Worm (Caenorhabditis elegans) whole organism, young adult: Measurements from ENCODE around the gene F52E4.5.

ENCODE experiments used
- B0019.2 ChIP-seq: fragments of 200-800 bp; sonication (Bioruptor generic); conservative IDR thresholded peaks from 2 replicates; pipeline ENCODE4 v1.3.6; 2022; ENCODE audit warnings: missing genetic modification reagents, missing genetic modification characterization, missing compliant biosample characterization
- C06A6.2 ChIP-seq: fragments of 200-800 bp; sonication (Bioruptor generic); conservative IDR thresholded peaks from 2 replicates; pipeline ENCODE4 v1.3.6; 2022; ENCODE audit warnings: missing genetic modification characterization, missing compliant biosample characterization
- C17E4.6 ChIP-seq: fragments of 200-800 bp; sonication (Bioruptor generic); IDR thresholded peaks from 2 replicates; pipeline ENCODE4 v1.3.6; 2022; ENCODE audit warnings: missing genetic modification reagents, missing genetic modification characterization, missing compliant biosample characterization
- F10E7.11 ChIP-seq: sonication (generic microtip); optimal IDR thresholded peaks from 2 replicates; lab custom pipeline; 2017; ENCODE audit warnings: mild to moderate bottlenecking, missing genetic modification characterization, moderate library complexity, missing compliant biosample characterization
- F33H1.4 ChIP-seq: fragments of 200-800 bp; sonication (Bioruptor generic); IDR thresholded peaks from 2 replicates; pipeline ENCODE4 v1.3.6; 2022; ENCODE audit warnings: missing genetic modification reagents, missing genetic modification characterization, missing compliant biosample characterization
- F37B4.10 ChIP-seq: fragments of 200-800 bp; sonication (Bioruptor generic); IDR thresholded peaks from 2 replicates; pipeline ENCODE4 v1.3.6; 2022; ENCODE audit warnings: missing genetic modification characterization, missing compliant biosample characterization
- F39B2.1 ChIP-seq: fragments of 200-800 bp; sonication (Bioruptor generic); IDR thresholded peaks from 2 replicates; pipeline ENCODE4 v1.3.6; 2022; ENCODE audit warnings: missing genetic modification reagents, missing genetic modification characterization, missing compliant biosample characterization
- F57A8.1 ChIP-seq: fragments of 200-800 bp; sonication (Bioruptor generic); optimal IDR thresholded peaks from 2 replicates; lab custom pipeline; 2018; ENCODE audit warnings: mild to moderate bottlenecking, missing genetic modification characterization, moderate library complexity, missing compliant biosample characterization
- K11D2.4 ChIP-seq: fragments of 200-800 bp; sonication (Bioruptor generic); IDR thresholded peaks from 2 replicates; pipeline ENCODE4 v1.3.6; 2022; ENCODE audit warnings: missing genetic modification reagents, missing genetic modification characterization, missing compliant biosample characterization
- T07F8.4 ChIP-seq: sonication (generic microtip); optimal IDR thresholded peaks from 2 replicates; lab custom pipeline; 2016; ENCODE audit warnings: mild to moderate bottlenecking, missing genetic modification characterization, moderate library complexity, missing compliant biosample characterization
- Y79H2A.3 ChIP-seq: fragments of 200-800 bp; sonication (Bioruptor generic); conservative IDR thresholded peaks from 2 replicates; pipeline ENCODE4 v1.3.6; 2022; ENCODE audit warnings: missing genetic modification reagents, missing genetic modification characterization, missing compliant biosample characterization
- ZK185.1 ChIP-seq: sonication (generic microtip); optimal IDR thresholded peaks from 2 replicates; lab custom pipeline; 2016; ENCODE audit warnings: mild to moderate bottlenecking, missing genetic modification characterization, missing compliant biosample characterization; ENCODE audit not compliant: poor library complexity, severe bottlenecking
- athp-1 ChIP-seq: sonication (generic microtip); optimal IDR thresholded peaks from 2 replicates; lab custom pipeline; 2017; ENCODE audit warnings: mild to moderate bottlenecking, missing genetic modification characterization, missing compliant biosample characterization
- attf-3 ChIP-seq: fragments of 200-800 bp; sonication (Bioruptor generic); conservative IDR thresholded peaks from 2 replicates; pipeline ENCODE4 v1.3.6; 2022; ENCODE audit warnings: missing genetic modification reagents, missing genetic modification characterization, missing compliant biosample characterization
- attf-5 ChIP-seq: fragments of 200-800 bp; sonication (Bioruptor generic); optimal IDR thresholded peaks from 2 replicates; lab custom pipeline; 2018; ENCODE audit warnings: mild to moderate bottlenecking, missing genetic modification characterization, missing compliant biosample characterization
- attf-6 ChIP-seq: fragments of 200-800 bp; sonication (Bioruptor generic); IDR thresholded peaks from 2 replicates; pipeline ENCODE4 v1.3.6; 2022; ENCODE audit warnings: missing genetic modification reagents, missing genetic modification characterization, missing compliant biosample characterization
- bed-1 ChIP-seq: fragments of 200-800 bp; sonication (Bioruptor generic); IDR thresholded peaks from 2 replicates; pipeline ENCODE4 v1.3.6; 2022; ENCODE audit warnings: missing genetic modification reagents, missing genetic modification characterization, missing compliant biosample characterization
- bed-2 ChIP-seq: fragments of 200-800 bp; sonication (Bioruptor generic); IDR thresholded peaks from 2 replicates; pipeline ENCODE4 v1.3.6; 2022; ENCODE audit warnings: missing genetic modification reagents, missing genetic modification characterization, missing compliant biosample characterization
- cebp-1 ChIP-seq, 2 experiments: fragments of 200-800 bp in 1 of 2; sonication (Bioruptor generic) in 1 of 2; sonication (generic microtip) in 1 of 2; IDR thresholded peaks in 1 of 2; optimal IDR thresholded peaks in 1 of 2; 2 replicates each; pipeline versions ENCODE4 v1.3.6 to Lab custom; 2017 to 2022; ENCODE audit warnings: missing compliant biosample characterization in 2 of 2, missing genetic modification characterization in 2 of 2, mild to moderate bottlenecking in 1 of 2, missing genetic modification reagents in 1 of 2, moderate library complexity in 1 of 2
- ceh-91 ChIP-seq: fragments of 200-800 bp; sonication (Bioruptor generic); IDR thresholded peaks from 2 replicates; pipeline ENCODE4 v1.3.6; 2022; ENCODE audit warnings: missing genetic modification reagents, missing genetic modification characterization, missing compliant biosample characterization
- die-1 ChIP-seq: sonication (generic microtip); optimal IDR thresholded peaks from 2 replicates; lab custom pipeline; 2016; ENCODE audit warnings: missing genotype, mild to moderate bottlenecking, missing genetic modification characterization, missing compliant biosample characterization
- egl-18 ChIP-seq: fragments of 200-800 bp; sonication (Bioruptor generic); IDR thresholded peaks from 2 replicates; pipeline ENCODE4 v1.3.6; 2022; ENCODE audit warnings: missing genetic modification reagents, missing genetic modification characterization, missing compliant biosample characterization
- egl-44 ChIP-seq: fragments of 200-800 bp; sonication (Bioruptor generic); IDR thresholded peaks from 2 replicates; pipeline ENCODE4 v1.3.6; 2022; ENCODE audit warnings: missing genetic modification reagents, missing genetic modification characterization, missing compliant biosample characterization
- egrh-3 ChIP-seq: fragments of 200-800 bp; sonication (Bioruptor generic); IDR thresholded peaks from 2 replicates; pipeline ENCODE4 v1.3.6; 2022; ENCODE audit warnings: missing genetic modification reagents, missing genetic modification characterization, missing compliant biosample characterization
- ekl-4 ChIP-seq: fragments of 200-800 bp; sonication (Bioruptor generic); IDR thresholded peaks from 2 replicates; pipeline ENCODE4 v1.3.6; 2022; ENCODE audit warnings: missing genetic modification reagents, missing genetic modification characterization, missing compliant biosample characterization
- hmg-20 ChIP-seq: fragments of 200-800 bp; sonication (Bioruptor generic); IDR thresholded peaks from 2 replicates; pipeline ENCODE4 v1.3.6; 2022; ENCODE audit warnings: missing genetic modification reagents, missing genetic modification characterization, missing compliant biosample characterization
- lag-1 ChIP-seq: fragments of 200-800 bp; sonication (Bioruptor generic); IDR thresholded peaks from 2 replicates; pipeline ENCODE4 v1.3.6; 2022; ENCODE audit warnings: missing genetic modification reagents, missing genetic modification characterization, missing compliant biosample characterization
- lin-26 ChIP-seq: fragments of 200-800 bp; sonication (Bioruptor generic); IDR thresholded peaks from 2 replicates; pipeline ENCODE4 v1.3.6; 2022; ENCODE audit warnings: missing genetic modification reagents, missing genetic modification characterization, missing compliant biosample characterization
- lin-35 ChIP-seq, 3 experiments: fragments of 150-350 bp in 2 of 3; sonication (generic microtip) in 1 of 3; optimal IDR thresholded peaks; 2 replicates each; lab custom pipeline; 2014 to 2018; ENCODE audit warnings: missing biosample characterization in 3 of 3, missing genetic modification characterization in 3 of 3, missing genetic modification reagents in 3 of 3
- lin-40 ChIP-seq: sonication (generic microtip); optimal IDR thresholded peaks from 2 replicates; lab custom pipeline; 2016; ENCODE audit warnings: missing genetic modification characterization, mild to moderate bottlenecking, missing compliant biosample characterization, missing genotype, missing genetic modification reagents
- lin-54 ChIP-seq: fragments of 200-800 bp; sonication (Bioruptor generic); optimal IDR thresholded peaks from 2 replicates; lab custom pipeline; 2018; ENCODE audit warnings: mild to moderate bottlenecking, missing genetic modification characterization, missing compliant biosample characterization
- lsl-1 ChIP-seq: fragments of 200-800 bp; sonication (Bioruptor generic); optimal IDR thresholded peaks from 2 replicates; lab custom pipeline; 2018; ENCODE audit warnings: mild to moderate bottlenecking, missing genetic modification characterization, moderate library complexity, missing compliant biosample characterization
- madf-10 ChIP-seq: sonication (generic microtip); optimal IDR thresholded peaks from 2 replicates; lab custom pipeline; 2016; ENCODE audit warnings: mild to moderate bottlenecking, missing genetic modification characterization, missing compliant biosample characterization
- mxl-1 ChIP-seq: sonication (generic microtip); optimal IDR thresholded peaks from 2 replicates; lab custom pipeline; 2016; ENCODE audit warnings: missing genetic modification characterization, missing compliant biosample characterization
- nfya-1 ChIP-seq: sonication (generic microtip); optimal IDR thresholded peaks from 2 replicates; lab custom pipeline; 2017; ENCODE audit warnings: antibody characterized with exemption, missing compliant biosample characterization, missing genetic modification characterization, borderline replicate concordance; ENCODE audit not compliant: insufficient read depth
- nfya-2 ChIP-seq: fragments of 200-800 bp; sonication (Bioruptor generic); IDR thresholded peaks from 2 replicates; pipeline ENCODE4 v1.3.6; 2022; ENCODE audit warnings: missing genetic modification reagents, missing genetic modification characterization, missing compliant biosample characterization
- nfyb-1 ChIP-seq: fragments of 200-800 bp; sonication (Bioruptor generic); IDR thresholded peaks from 2 replicates; pipeline ENCODE4 v1.3.6; 2022; ENCODE audit warnings: missing genetic modification reagents, missing genetic modification characterization, missing compliant biosample characterization
- nhr-27 ChIP-seq: fragments of 200-800 bp; sonication (Bioruptor generic); optimal IDR thresholded peaks from 2 replicates; lab custom pipeline; 2018; ENCODE audit warnings: mild to moderate bottlenecking, missing genetic modification characterization, moderate library complexity, missing compliant biosample characterization
- nhr-90 ChIP-seq: sonication (generic microtip); optimal IDR thresholded peaks from 2 replicates; lab custom pipeline; 2016; ENCODE audit warnings: missing genotype, mild to moderate bottlenecking, missing genetic modification characterization, missing compliant biosample characterization
- pbrm-1 ChIP-seq: fragments of 200-800 bp; sonication (Bioruptor generic); IDR thresholded peaks from 2 replicates; pipeline ENCODE4 v1.3.6; 2022; ENCODE audit warnings: missing genetic modification reagents, missing genetic modification characterization, missing compliant biosample characterization
- pha-4 ChIP-seq: fragments of 150-350 bp; sonication (generic microtip); optimal IDR thresholded peaks from 2 replicates; lab custom pipeline; 2014; ENCODE audit warnings: missing biosample characterization, missing genetic modification reagents, missing genetic modification characterization
- rec-8 ChIP-seq, 2 experiments: sonication (generic microtip); optimal IDR thresholded peaks; 2 replicates each; lab custom pipeline; 2016; ENCODE audit warnings: mild to moderate bottlenecking in 2 of 2, missing genetic modification characterization in 2 of 2, missing genetic modification reagents in 2 of 2, missing genotype in 2 of 2, missing biosample characterization in 1 of 2, missing compliant biosample characterization in 1 of 2, moderate library complexity in 1 of 2
- rpc-1 ChIP-seq, 2 experiments: fragments of 150-350 bp in 1 of 2; sonication (generic microtip) in 1 of 2; optimal IDR thresholded peaks; 2 replicates each; lab custom pipeline; 2014 to 2018; ENCODE audit warnings: missing biosample characterization in 1 of 2, missing genetic modification characterization in 1 of 2, missing genetic modification reagents in 1 of 2, missing genotype in 1 of 2
- snpc-1.1 ChIP-seq: sonication (generic microtip); optimal IDR thresholded peaks from 2 replicates; lab custom pipeline; 2017; ENCODE audit warnings: missing genetic modification characterization, mild to moderate bottlenecking, missing compliant biosample characterization, antibody characterized with exemption, moderate library complexity, missing genotype, missing genetic modification reagents; ENCODE audit not compliant: insufficient read depth
- unc-62 ChIP-seq: fragments of 150-350 bp; optimal IDR thresholded peaks from 2 replicates; lab custom pipeline; 2014; ENCODE audit warnings: missing biosample characterization, missing genetic modification reagents, missing genetic modification characterization
- zfh-2 ChIP-seq: fragments of 200-800 bp; sonication (Bioruptor generic); conservative IDR thresholded peaks from 2 replicates; pipeline ENCODE4 v1.3.6; 2022; ENCODE audit warnings: missing genetic modification reagents, missing genetic modification characterization, missing compliant biosample characterization
- ztf-22 ChIP-seq: fragments of 200-800 bp; sonication (Bioruptor generic); optimal IDR thresholded peaks from 2 replicates; lab custom pipeline; 2018; ENCODE audit warnings: mild to moderate bottlenecking, missing genetic modification characterization, moderate library complexity, missing compliant biosample characterization
- ztf-6 ChIP-seq: fragments of 200-800 bp; sonication (Bioruptor generic); IDR thresholded peaks from 2 replicates; pipeline ENCODE4 v1.3.6; 2022; ENCODE audit warnings: missing genetic modification reagents, missing genetic modification characterization, missing compliant biosample characterization

F52E4.5 gene

ce11 chrX:3106137-3106536 is 19.0 kb upstream of the F52E4.5 start, which contains the start of gene K10B3.5 (continued):
- TF ChIP-seq lsl-1 (no peak), athp-1 (no peak), rpc-1 (optimal IDR thresholded peaks at IDR 0.05; lab: Kevin White, UChicago) (no peak), rpc-1 (tag; optimal IDR thresholded peaks at IDR 0.05; lab: Kevin White, UChicago) (no peak), pha-4 (tag; lab: Kevin White, UChicago) (peak; percentile 44), zfh-2 (no peak), attf-3 (no peak), madf-10 (tag; lab: Kevin White, UChicago) (no peak), T07F8.4 (tag; lab: Kevin White, UChicago) (no peak), B0019.2 (GFP tag; lab: Robert Waterston, UW) (no peak), ztf-6 (no peak), egl-44 (GFP tag; lab: Robert Waterston, UW) (no peak), attf-5 (GFP tag; lab: Kevin White, UChicago) (peak; percentile 61), ZK185.1 (no peak), F10E7.11 (tag; lab: Kevin White, UChicago) (no peak), lag-1 (GFP tag; lab: Robert Waterston, UW) (no peak), C17E4.6 (no peak), F57A8.1 (GFP tag; lab: Kevin White, UChicago) (no peak), ceh-91 (no peak), F37B4.10 (no peak), lin-40 (tag; lab: Kevin White, UChicago) (peak; percentile 48), nhr-27 (tag; lab: Kevin White, UChicago) (no peak), lin-54 (no peak), F33H1.4 (no peak), hmg-20 (no peak), lin-26 (GFP tag; lab: Robert Waterston, UW) (no peak), ekl-4 (GFP tag; lab: Robert Waterston, UW) (no peak), snpc-1.1 (tag; lab: Kevin White, UChicago) (no peak), bed-2 (GFP tag; lab: Robert Waterston, UW) (no peak), bed-1 (GFP tag; lab: Robert Waterston, UW) (no peak), nfyb-1 (GFP tag; lab: Robert Waterston, UW) (no peak), Y79H2A.3 (GFP tag; lab: Robert Waterston, UW) (no peak), nhr-90 (tag; lab: Kevin White, UChicago) (no peak), pbrm-1 (GFP tag; lab: Robert Waterston, UW) (no peak), cebp-1 (GFP tag; IDR thresholded peaks at IDR 0.05; lab: Robert Waterston, UW) (no peak), cebp-1 (tag; optimal IDR thresholded peaks at IDR 0.05; lab: Kevin White, UChicago) (peak; percentile 59), unc-62 (GFP tag; lab: Kevin White, UChicago) (no peak), rec-8 (tag; optimal IDR thresholded peaks at IDR 0.05; lab: Kevin White, UChicago) (no peak), attf-6 (GFP tag; lab: Robert Waterston, UW) (no peak), F39B2.1 (no peak), die-1 (tag; lab: Kevin White, UChicago) (no peak), lin-35 (GFP tag; optimal IDR thresholded peaks at IDR 0.05; lab: Kevin White, UChicago) (peak in 2 of 3 experiments; percentile 6 to 50), C06A6.2 (no peak), mxl-1 (tag; lab: Kevin White, UChicago) (no peak), K11D2.4 (GFP tag; lab: Robert Waterston, UW) (0 out of 2 replicates have a peak, but pooled peaks have one; percentile 27), egl-18 (no peak), nfya-1 (tag; lab: Kevin White, UChicago) (no peak), egrh-3 (GFP tag; lab: Robert Waterston, UW) (no peak), nfya-2 (GFP tag; lab: Robert Waterston, UW) (no peak), ztf-22 (GFP tag; lab: Kevin White, UChicago) (no peak)
